Worm (Caenorhabditis elegans) whole organism, mixed stage, embryonic: ENCODE measurements around the gene kap-1.

Experiments used
- ceh-39 ChIP-seq: fragments of 150-350 bp; optimal IDR thresholded peaks from 2 replicates; lab custom pipeline; 2014; ENCODE audit warnings: missing biosample characterization, missing genetic modification characterization
- ham-2 ChIP-seq: fragments of 200-800 bp; sonication (Bioruptor generic); optimal IDR thresholded peaks from 2 replicates; lab custom pipeline; 2018; ENCODE audit warnings: mild to moderate bottlenecking, missing genetic modification characterization, missing compliant biosample characterization
- lin-32 ChIP-seq: fragments of 200-800 bp; sonication (Bioruptor generic); optimal IDR thresholded peaks from 2 replicates; lab custom pipeline; 2018; ENCODE audit warnings: mild to moderate bottlenecking, missing genetic modification characterization, missing compliant biosample characterization
- mls-2 ChIP-seq: sonication (generic microtip); optimal IDR thresholded peaks from 2 replicates; lab custom pipeline; 2016; ENCODE audit warnings: mild to moderate bottlenecking, missing genetic modification characterization, moderate library complexity, missing compliant biosample characterization
- nhr-237 ChIP-seq: fragments of 150-350 bp; optimal IDR thresholded peaks from 2 replicates; lab custom pipeline; 2014; ENCODE audit warnings: missing biosample characterization, missing genetic modification characterization
- nhr-28 ChIP-seq: fragments of 150-350 bp; optimal IDR thresholded peaks from 2 replicates; lab custom pipeline; 2014; ENCODE audit warnings: missing biosample characterization, missing genetic modification characterization
- nhr-76 ChIP-seq: sonication (generic microtip); optimal IDR thresholded peaks from 2 replicates; lab custom pipeline; 2017; ENCODE audit warnings: missing biosample characterization, missing genetic modification characterization
- pha-4 ChIP-seq: fragments of 150-350 bp; optimal IDR thresholded peaks from 2 replicates; lab custom pipeline; 2018; ENCODE audit warnings: missing biosample characterization, missing genetic modification reagents, missing genetic modification characterization
- snpc-4 ChIP-seq: fragments of 150-350 bp; optimal IDR thresholded peaks from 2 replicates; lab custom pipeline; 2014; ENCODE audit warnings: missing biosample characterization, missing genetic modification characterization
- unc-39 ChIP-seq: fragments of 150-350 bp; optimal IDR thresholded peaks from 2 replicates; lab custom pipeline; 2014; ENCODE audit warnings: missing biosample characterization, missing genetic modification characterization
- unc-62 ChIP-seq: fragments of 150-350 bp; optimal IDR thresholded peaks from 2 replicates; lab custom pipeline; 2014; ENCODE audit warnings: missing biosample characterization, missing genetic modification reagents, missing genetic modification characterization
- ztf-11 ChIP-seq: fragments of 150-350 bp; optimal IDR thresholded peaks from 2 replicates; lab custom pipeline; 2014; ENCODE audit warnings: missing biosample characterization, missing genetic modification characterization

DNA sequence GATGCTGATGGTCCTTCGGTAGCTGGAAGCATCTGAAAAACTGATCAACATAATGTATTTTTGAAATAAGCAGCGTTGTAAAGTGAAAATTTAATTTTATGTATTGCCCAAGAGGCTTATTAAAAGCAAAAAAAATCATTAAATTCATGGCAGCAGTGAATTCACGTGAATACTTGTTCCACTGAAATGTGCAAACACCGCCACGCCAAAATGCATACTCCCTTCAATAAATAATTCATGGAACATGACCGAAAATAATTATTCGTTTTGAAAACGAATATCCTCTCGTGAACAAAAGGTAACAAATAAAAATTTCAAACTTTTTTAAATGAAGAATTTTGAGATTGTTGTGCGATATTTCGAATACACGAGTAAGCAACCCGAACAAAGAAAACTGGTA lies 18.7 kb downstream of the kap-1 start, which contains the start of gene F08F8.10:
- TF ChIP-seq unc-62 (GFP tag; lab: Kevin White, UChicago) (no peak), ztf-11 (tag; lab: Kevin White, UChicago) (no peak), nhr-76 (no peak), pha-4 (tag; lab: Kevin White, UChicago) (no peak), nhr-28 (tag; lab: Kevin White, UChicago) (no peak), unc-39 (tag; lab: Kevin White, UChicago) (no peak), ham-2 (no peak), ceh-39 (tag; lab: Kevin White, UChicago) (no peak), mls-2 (no peak), lin-32 (GFP tag; lab: Kevin White, UChicago) (no peak), snpc-4 (no peak), nhr-237 (tag; lab: Kevin White, UChicago) (no peak)
